Worm (Caenorhabditis elegans) whole organism, L4 larva: Measurements from ENCODE around the gene gpc-1.
A peak's percentile ranks its signal among the peaks of the same experiment; 100 is the strongest.

Experiments
- D1046.2 ChIP-seq: fragments of 200-800 bp; sonication (Bioruptor generic); IDR thresholded peaks from 2 replicates; pipeline ENCODE4 v1.3.6; 2022; ENCODE audit warnings: missing genetic modification characterization, missing compliant biosample characterization
- F26F4.8 ChIP-seq: fragments of 200-800 bp; sonication (Bioruptor generic); conservative IDR thresholded peaks from 2 replicates; pipeline ENCODE4 v1.3.6; 2022; ENCODE audit warnings: missing genetic modification characterization, missing compliant biosample characterization
- F37D6.2 ChIP-seq: sonication (generic microtip); optimal IDR thresholded peaks from 2 replicates; lab custom pipeline; 2016; ENCODE audit warnings: mild to moderate bottlenecking, missing genetic modification characterization, missing compliant biosample characterization
- T26A8.4 ChIP-seq: fragments of 200-800 bp; sonication (Bioruptor generic); IDR thresholded peaks from 2 replicates; pipeline ENCODE4 v1.3.6; 2022; ENCODE audit warnings: missing genetic modification characterization, missing compliant biosample characterization
- Y105C5A.15 ChIP-seq: fragments of 200-800 bp; sonication (Bioruptor generic); IDR thresholded peaks from 2 replicates; pipeline ENCODE4 v1.3.6; 2022; ENCODE audit warnings: missing genetic modification characterization, missing compliant biosample characterization
- Y5F2A.4 ChIP-seq: fragments of 200-800 bp; sonication (Bioruptor generic); optimal IDR thresholded peaks from 2 replicates; lab custom pipeline; 2018; ENCODE audit warnings: mild to moderate bottlenecking, missing genetic modification characterization, missing compliant biosample characterization
- ZK337.2 ChIP-seq: fragments of 200-800 bp; sonication (Bioruptor generic); IDR thresholded peaks from 2 replicates; pipeline ENCODE4 v1.3.6; 2022; ENCODE audit warnings: missing genetic modification reagents, missing genetic modification characterization, missing compliant biosample characterization
- arid-1 ChIP-seq: fragments of 200-800 bp; sonication (Bioruptor generic); conservative IDR thresholded peaks from 2 replicates; pipeline ENCODE4 v1.3.6; 2022; ENCODE audit warnings: missing genetic modification reagents, missing genetic modification characterization, missing compliant biosample characterization
- ceh-20 ChIP-seq: fragments of 200-800 bp; sonication (Bioruptor generic); IDR thresholded peaks from 2 replicates; pipeline ENCODE4 v1.3.6; 2022; ENCODE audit warnings: missing genetic modification reagents, missing genetic modification characterization, missing compliant biosample characterization
- ceh-32 ChIP-seq: sonication (generic microtip); optimal IDR thresholded peaks from 2 replicates; lab custom pipeline; 2016; ENCODE audit warnings: mild to moderate bottlenecking, missing genetic modification characterization, missing compliant biosample characterization; ENCODE audit not compliant: poor library complexity
- ceh-44 ChIP-seq: fragments of 200-800 bp; sonication (Bioruptor generic); IDR thresholded peaks from 2 replicates; pipeline ENCODE4 v1.3.6; 2022; ENCODE audit warnings: missing genetic modification reagents, missing genetic modification characterization, missing compliant biosample characterization
- ceh-82 ChIP-seq: sonication (generic microtip); optimal IDR thresholded peaks from 2 replicates; lab custom pipeline; 2017; ENCODE audit warnings: missing biosample characterization, missing genetic modification characterization
- ctbp-1 ChIP-seq: fragments of 200-800 bp; sonication (Bioruptor generic); IDR thresholded peaks from 2 replicates; pipeline ENCODE4 v1.3.6; 2022; ENCODE audit warnings: missing genetic modification reagents, missing genetic modification characterization, missing compliant biosample characterization
- daf-16 ChIP-seq, 3 experiments: sonication (generic microtip); optimal IDR thresholded peaks; 2 replicates each; lab custom pipeline; 2016 to 2017; ENCODE audit warnings: missing genetic modification characterization in 3 of 3, missing genetic modification reagents in 3 of 3, mild to moderate bottlenecking in 2 of 3, missing compliant biosample characterization in 2 of 3, missing biosample characterization in 1 of 3, moderate library complexity in 1 of 3
- dmd-6 ChIP-seq: fragments of 200-800 bp; sonication (Bioruptor generic); IDR thresholded peaks from 2 replicates; pipeline ENCODE4 v1.3.6; 2022; ENCODE audit warnings: missing genetic modification reagents, missing genetic modification characterization, missing compliant biosample characterization
- dmd-9 ChIP-seq: fragments of 200-800 bp; sonication (Bioruptor generic); IDR thresholded peaks from 2 replicates; pipeline ENCODE4 v1.3.6; 2022; ENCODE audit warnings: missing genetic modification reagents, missing genetic modification characterization, missing compliant biosample characterization
- dpl-1 ChIP-seq: fragments of 150-350 bp; optimal IDR thresholded peaks from 2 replicates; lab custom pipeline; 2014; ENCODE audit warnings: missing biosample characterization, missing genetic modification reagents, missing genetic modification characterization
- duxl-1 ChIP-seq: sonication (generic microtip); optimal IDR thresholded peaks from 2 replicates; lab custom pipeline; 2016; ENCODE audit warnings: mild to moderate bottlenecking, missing genetic modification characterization, moderate library complexity, missing compliant biosample characterization; ENCODE audit not compliant: poor library complexity
- dve-1 ChIP-seq: sonication (generic microtip); optimal IDR thresholded peaks from 2 replicates; lab custom pipeline; 2017; ENCODE audit warnings: antibody characterized with exemption, mild to moderate bottlenecking, missing genetic modification characterization, missing compliant biosample characterization; ENCODE audit not compliant: insufficient read depth
- egl-27 ChIP-seq: sonication (generic microtip); optimal IDR thresholded peaks from 3 replicates; lab custom pipeline; 2017; ENCODE audit warnings: missing biosample characterization, missing genetic modification reagents, missing genetic modification characterization
- fkh-10 ChIP-seq: fragments of 150-350 bp; optimal IDR thresholded peaks from 2 replicates; lab custom pipeline; 2014; ENCODE audit warnings: missing biosample characterization, missing genetic modification reagents, missing genetic modification characterization
- gei-8 ChIP-seq: fragments of 200-800 bp; sonication (Bioruptor generic); optimal IDR thresholded peaks from 2 replicates; lab custom pipeline; 2018; ENCODE audit warnings: mild to moderate bottlenecking, missing genetic modification characterization, missing compliant biosample characterization
- hif-1 ChIP-seq, 2 experiments: sonication (generic microtip); optimal IDR thresholded peaks; 2 replicates each; lab custom pipeline; 2016 to 2017; ENCODE audit warnings: missing compliant biosample characterization in 2 of 2, missing genetic modification characterization in 2 of 2, missing genetic modification reagents in 2 of 2, missing genotype in 2 of 2, mild to moderate bottlenecking in 1 of 2
- hlh-11 ChIP-seq: fragments of 200-800 bp; sonication (Bioruptor generic); optimal IDR thresholded peaks from 2 replicates; lab custom pipeline; 2018; ENCODE audit warnings: mild to moderate bottlenecking, missing genetic modification characterization, missing compliant biosample characterization
- hlh-30 ChIP-seq: sonication (generic microtip); optimal IDR thresholded peaks from 2 replicates; lab custom pipeline; 2017; ENCODE audit warnings: antibody characterized with exemption, mild to moderate bottlenecking, missing genetic modification characterization, missing compliant biosample characterization; ENCODE audit not compliant: insufficient read depth
- lin-15B ChIP-seq: fragments of 150-350 bp; sonication (generic microtip); optimal IDR thresholded peaks from 3 replicates; lab custom pipeline; 2014; ENCODE audit warnings: missing biosample characterization, missing genetic modification characterization
- lin-29 ChIP-seq: fragments of 200-800 bp; sonication (Bioruptor generic); IDR thresholded peaks from 2 replicates; pipeline ENCODE4 v1.3.6; 2022; ENCODE audit warnings: missing genetic modification reagents, missing genetic modification characterization, missing compliant biosample characterization
- lsy-2 ChIP-seq, 2 experiments: fragments of 150-350 bp in 1 of 2; sonication (generic microtip) in 1 of 2; optimal IDR thresholded peaks; 2 replicates each; lab custom pipeline; 2014 to 2017; ENCODE audit warnings: missing biosample characterization in 2 of 2, missing genetic modification characterization in 2 of 2
- madf-9 ChIP-seq: fragments of 200-800 bp; sonication (Bioruptor generic); conservative IDR thresholded peaks from 2 replicates; pipeline ENCODE4 v1.3.6; 2022; ENCODE audit warnings: missing genetic modification reagents, missing genetic modification characterization, missing compliant biosample characterization
- nhr-10 ChIP-seq: fragments of 150-350 bp; optimal IDR thresholded peaks from 2 replicates; lab custom pipeline; 2014; ENCODE audit warnings: missing biosample characterization, missing genetic modification characterization
- nhr-111 ChIP-seq: fragments of 200-800 bp; sonication (Bioruptor generic); optimal IDR thresholded peaks from 2 replicates; lab custom pipeline; 2018; ENCODE audit warnings: mild to moderate bottlenecking, missing genetic modification characterization, missing compliant biosample characterization
- nhr-237 ChIP-seq: sonication (generic microtip); optimal IDR thresholded peaks from 2 replicates; lab custom pipeline; 2017; ENCODE audit warnings: missing biosample characterization, missing genetic modification characterization
- nhr-41 ChIP-seq: fragments of 200-800 bp; sonication (Bioruptor generic); IDR thresholded peaks from 2 replicates; pipeline ENCODE4 v1.3.6; 2022; ENCODE audit warnings: missing genetic modification reagents, missing genetic modification characterization, missing compliant biosample characterization
- nhr-6 ChIP-seq: fragments of 150-350 bp; optimal IDR thresholded peaks from 2 replicates; lab custom pipeline; 2014; ENCODE audit warnings: missing biosample characterization, missing genetic modification characterization
- pha-4 ChIP-seq, 2 experiments: fragments of 150-350 bp in 1 of 2; fragments of 200-800 bp in 1 of 2; sonication (Bioruptor generic) in 1 of 2; IDR thresholded peaks in 1 of 2; optimal IDR thresholded peaks in 1 of 2; 2 replicates each; pipeline versions ENCODE4 v1.3.6 to Lab custom; 2014 to 2022; ENCODE audit warnings: missing genetic modification characterization in 2 of 2, missing genetic modification reagents in 2 of 2, missing biosample characterization in 1 of 2, missing compliant biosample characterization in 1 of 2
- pqm-1 ChIP-seq: sonication (generic microtip); optimal IDR thresholded peaks from 2 replicates; lab custom pipeline; 2017; ENCODE audit warnings: missing biosample characterization, missing genetic modification characterization
- rbr-2 ChIP-seq: sonication (generic microtip); optimal IDR thresholded peaks from 2 replicates; lab custom pipeline; 2016; ENCODE audit warnings: missing genotype, missing genetic modification characterization, missing compliant biosample characterization
- saeg-2 ChIP-seq: fragments of 200-800 bp; sonication (Bioruptor generic); IDR thresholded peaks from 2 replicates; pipeline ENCODE4 v1.3.6; 2022; ENCODE audit warnings: missing genetic modification reagents, missing genetic modification characterization, missing compliant biosample characterization
- sdz-12 ChIP-seq: fragments of 200-800 bp; sonication (Bioruptor generic); optimal IDR thresholded peaks from 2 replicates; lab custom pipeline; 2018; ENCODE audit warnings: mild to moderate bottlenecking, missing genetic modification characterization, missing compliant biosample characterization
- set-16 ChIP-seq: fragments of 200-800 bp; sonication (Bioruptor generic); IDR thresholded peaks from 2 replicates; pipeline ENCODE4 v1.3.6; 2022; ENCODE audit warnings: missing genetic modification reagents, missing genetic modification characterization, missing compliant biosample characterization
- skn-1 ChIP-seq: fragments of 150-350 bp; optimal IDR thresholded peaks from 2 replicates; lab custom pipeline; 2014; ENCODE audit warnings: missing biosample characterization, missing genetic modification characterization
- snpc-4 ChIP-seq: fragments of 150-350 bp; optimal IDR thresholded peaks from 2 replicates; lab custom pipeline; 2014; ENCODE audit warnings: missing biosample characterization, missing genetic modification characterization
- tra-1 ChIP-seq: fragments of 200-800 bp; sonication (Bioruptor generic); IDR thresholded peaks from 2 replicates; pipeline ENCODE4 v1.3.6; 2022; ENCODE audit warnings: missing genetic modification reagents, missing genetic modification characterization, missing compliant biosample characterization
- unc-130 ChIP-seq: sonication (generic microtip); optimal IDR thresholded peaks from 2 replicates; lab custom pipeline; 2016; ENCODE audit warnings: missing genetic modification reagents, missing genetic modification characterization, missing compliant biosample characterization
- unc-62 ChIP-seq, 3 experiments: fragments of 150-350 bp in 1 of 3; sonication (generic microtip); optimal IDR thresholded peaks in 2 of 3; peaks in 1 of 3; 1 replicate in 1 of 3; 2 replicates in 2 of 3; lab custom pipeline; 2014 to 2017; ENCODE audit warnings: missing biosample characterization in 3 of 3, missing genetic modification characterization in 3 of 3, missing genetic modification reagents in 3 of 3, missing genotype in 1 of 3
- zfp-3 ChIP-seq: fragments of 200-800 bp; sonication (Bioruptor generic); conservative IDR thresholded peaks from 2 replicates; pipeline ENCODE4 v1.3.6; 2022; ENCODE audit warnings: missing genetic modification reagents, missing genetic modification characterization, missing compliant biosample characterization
- ztf-11 ChIP-seq: fragments of 150-350 bp; optimal IDR thresholded peaks from 2 replicates; lab custom pipeline; 2014; ENCODE audit warnings: missing biosample characterization, missing genetic modification characterization
- ztf-7 ChIP-seq: fragments of 150-350 bp; optimal IDR thresholded peaks from 2 replicates; lab custom pipeline; 2014; ENCODE audit warnings: missing biosample characterization, missing genetic modification characterization

Gene gpc-1

DNA sequence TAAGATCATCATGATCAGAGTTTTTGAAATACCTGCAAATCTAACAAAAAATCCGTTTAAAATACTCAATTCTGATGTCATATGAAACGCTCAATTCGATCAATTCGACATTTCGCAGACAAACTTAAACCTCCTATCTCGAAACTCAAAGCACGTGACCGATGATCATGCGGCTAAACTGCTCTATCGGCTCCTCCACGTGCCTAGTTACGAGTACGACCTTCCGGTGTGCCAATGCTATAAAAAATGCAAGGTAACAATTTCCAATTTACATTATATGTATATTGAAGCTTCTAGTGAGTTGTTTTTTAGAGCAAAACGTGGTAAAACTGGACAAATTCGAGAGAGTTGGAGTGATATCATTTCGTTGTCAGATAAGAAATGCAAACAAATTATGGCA, 26.4 kb upstream of the gpc-1 start (continued):
- TF ChIP-seq gei-8 (GFP tag; lab: Kevin White, UChicago) (no peak), ZK337.2 (no peak), duxl-1 (tag; lab: Kevin White, UChicago) (no peak), ceh-32 (tag; lab: Kevin White, UChicago) (no peak), lin-29 (GFP tag; lab: Robert Waterston, UW) (no peak), Y5F2A.4 (GFP tag; lab: Kevin White, UChicago) (no peak), zfp-3 (no peak), hif-1 (tag; optimal IDR thresholded peaks at IDR 0.05; lab: Kevin White, UChicago) (no peak), tra-1 (GFP tag; lab: Robert Waterston, UW) (peak; percentile 9; the same call in 1 of the 2 replicates), set-16 (GFP tag; lab: Robert Waterston, UW) (no peak), skn-1 (tag; lab: Kevin White, UChicago) (no peak), ztf-11 (tag; lab: Kevin White, UChicago) (no peak), unc-62 (GFP tag; optimal IDR thresholded peaks at IDR 0.05 in 1 of 2; lab: Kevin White, UChicago) (peak in 1 of 2 experiments; percentile 61), unc-62 (tag; optimal IDR thresholded peaks at IDR 0.05; lab: Kevin White, UChicago) (no peak), sdz-12 (GFP tag; lab: Kevin White, UChicago) (no peak), pha-4 (GFP tag; IDR thresholded peaks at IDR 0.05; lab: Robert Waterston, UW) (no peak), pha-4 (tag; optimal IDR thresholded peaks at IDR 0.05; lab: Kevin White, UChicago) (no peak), ctbp-1 (GFP tag; lab: Robert Waterston, UW) (no peak), ztf-7 (no peak), hlh-11 (tag; lab: Kevin White, UChicago) (peak; percentile 78), nhr-6 (tag; lab: Kevin White, UChicago) (no peak), ceh-20 (GFP tag; lab: Robert Waterston, UW) (no peak), nhr-237 (tag; lab: Kevin White, UChicago) (no peak), unc-130 (no peak), saeg-2 (GFP tag; lab: Robert Waterston, UW) (no peak), F37D6.2 (tag; lab: Kevin White, UChicago) (no peak), lsy-2 (tag; optimal IDR thresholded peaks at IDR 0.05; lab: Kevin White, UChicago) (peak in 1 of 2 experiments; percentile 7), ceh-82 (no peak), lin-15B (tag; lab: Kevin White, UChicago) (no peak), nhr-111 (no peak), dmd-9 (GFP tag; lab: Robert Waterston, UW) (no peak), snpc-4 (tag; lab: Kevin White, UChicago) (no peak), dmd-6 (GFP tag; lab: Robert Waterston, UW) (peak; percentile 88), nhr-41 (GFP tag; lab: Robert Waterston, UW) (no peak), pqm-1 (tag; lab: Kevin White, UChicago) (peak; percentile 13), dpl-1 (GFP tag; lab: Kevin White, UChicago) (no peak), dve-1 (peak; percentile 78), nhr-10 (tag; lab: Kevin White, UChicago) (no peak), arid-1 (GFP tag; lab: Robert Waterston, UW) (no peak), hlh-30 (tag; lab: Kevin White, UChicago) (peak; percentile 89), fkh-10 (no peak), egl-27 (tag; lab: Kevin White, UChicago) (no peak), Y105C5A.15 (GFP tag; lab: Robert Waterston, UW) (no peak), madf-9 (no peak), daf-16 (GFP tag; optimal IDR thresholded peaks at IDR 0.05; lab: Kevin White, UChicago) (no peak), daf-16 (tag; optimal IDR thresholded peaks at IDR 0.05; lab: Kevin White, UChicago) (peak; percentile 52), D1046.2 (GFP tag; lab: Robert Waterston, UW) (no peak), T26A8.4 (no peak), F26F4.8 (GFP tag; lab: Robert Waterston, UW) (no peak), ceh-44 (GFP tag; lab: Robert Waterston, UW) (no peak), rbr-2 (no peak)
- TF ChIP-seq, all 104 proteins: peak for 16
